Fruit fly (Drosophila melanogaster) whole organism, adult: ENCODE results near the gene CG32544.

ENCODE experiments used
- CG11617 ChIP-seq: fragments of 200-800 bp; sonication (Bioruptor generic); optimal IDR thresholded peaks from 2 replicates; lab custom pipeline; 2017; ENCODE audit warnings: mild to moderate bottlenecking, missing biosample characterization, missing genetic modification reagents, missing genetic modification characterization
- CG14711 ChIP-seq: fragments of 200-800 bp; sonication (Bioruptor generic); optimal IDR thresholded peaks from 2 replicates; lab custom pipeline; 2018; ENCODE audit warnings: missing biosample characterization, mild to moderate bottlenecking, missing genetic modification characterization, moderate library complexity
- CG1620 ChIP-seq: fragments of 200-800 bp; sonication (Bioruptor generic); optimal IDR thresholded peaks from 2 replicates; lab custom pipeline; 2016; ENCODE audit warnings: missing biosample characterization, missing genetic modification characterization
- CG33017 ChIP-seq: fragments of 200-800 bp; sonication (Bioruptor generic); optimal IDR thresholded peaks from 2 replicates; lab custom pipeline; 2018; ENCODE audit warnings: missing biosample characterization, mild to moderate bottlenecking, missing genetic modification characterization, moderate library complexity
- CG5204 ChIP-seq: fragments of 200-800 bp; sonication (Bioruptor generic); optimal IDR thresholded peaks from 2 replicates; lab custom pipeline; 2016; ENCODE audit warnings: missing biosample characterization, missing genetic modification characterization
- CG7101 ChIP-seq: fragments of 200-800 bp; sonication (Bioruptor generic); optimal IDR thresholded peaks from 2 replicates; lab custom pipeline; 2018; ENCODE audit warnings: missing biosample characterization, mild to moderate bottlenecking, missing genetic modification characterization, moderate library complexity
- Clk ChIP-seq: fragments of 200-800 bp; sonication (Bioruptor generic); optimal IDR thresholded peaks from 2 replicates; lab custom pipeline; 2017; ENCODE audit warnings: missing biosample characterization, missing genetic modification characterization
- Crg-1 ChIP-seq: fragments of 200-800 bp; sonication (Bioruptor generic); optimal IDR thresholded peaks from 2 replicates; lab custom pipeline; 2016; ENCODE audit warnings: missing biosample characterization, missing genetic modification characterization
- Hr96 ChIP-seq: fragments of 200-800 bp; sonication (Bioruptor generic); optimal IDR thresholded peaks from 2 replicates; lab custom pipeline; 2016; ENCODE audit warnings: missing biosample characterization, missing genetic modification characterization
- cic ChIP-seq: fragments of 200-800 bp; sonication (Bioruptor generic); optimal IDR thresholded peaks from 2 replicates; lab custom pipeline; 2017; ENCODE audit warnings: missing biosample characterization, mild to moderate bottlenecking, missing genetic modification characterization, moderate library complexity
- cnc ChIP-seq, 2 experiments: fragments of >200 bp; optimal IDR thresholded peaks; 2 replicates each; lab custom pipeline; 2017
- ovo ChIP-seq: fragments of 200-800 bp; sonication (Bioruptor generic); optimal IDR thresholded peaks from 2 replicates; lab custom pipeline; 2016; ENCODE audit warnings: missing biosample characterization, missing genetic modification characterization
- toe ChIP-seq: fragments of 200-800 bp; sonication (Bioruptor generic); optimal IDR thresholded peaks from 2 replicates; lab custom pipeline; 2016; ENCODE audit warnings: missing biosample characterization, missing genetic modification characterization

DNA sequence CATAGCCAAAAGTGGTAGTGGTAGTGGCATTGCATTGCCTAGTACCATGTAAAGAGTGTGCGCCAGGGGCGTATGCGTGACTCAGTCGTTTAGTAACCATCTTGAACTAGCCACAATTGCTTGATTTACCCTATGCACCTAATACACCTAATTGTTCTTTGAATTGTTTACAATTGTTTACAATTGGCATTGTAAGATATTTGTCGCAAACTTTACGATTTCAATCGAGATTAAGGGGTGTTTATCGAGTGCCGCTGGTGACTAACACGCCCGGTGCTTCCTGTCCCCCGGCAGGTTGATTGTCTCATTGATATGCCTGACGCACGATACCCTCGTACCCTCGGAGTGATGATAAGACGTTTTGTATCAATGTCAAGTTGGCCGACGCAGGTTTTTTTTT, 23.0 kb upstream of the CG32544 start:
- no peak for TF ChIP-seq cnc (optimal IDR thresholded peaks at IDR 0.05; lab: Kevin White, UChicago)
- peak; percentile 58 for TF ChIP-seq CG7101 (tag; lab: Kevin White, UChicago)
- no peak for TF ChIP-seq Crg-1 (GFP tag; lab: Kevin White, UChicago)
- no peak for TF ChIP-seq CG1620 (GFP tag; lab: Kevin White, UChicago)
- no peak for TF ChIP-seq ovo (GFP tag; lab: Kevin White, UChicago)
- peak; percentile 59 for TF ChIP-seq cic (GFP tag; lab: Kevin White, UChicago)
- TF ChIP-seq Hr96 (GFP tag; lab: Kevin White, UChicago): peak; percentile 36
- TF ChIP-seq CG14711 (tag; lab: Kevin White, UChicago): no peak
- peak; percentile 46 for TF ChIP-seq CG11617 (GFP tag; lab: Kevin White, UChicago)
- TF ChIP-seq CG5204 (GFP tag; lab: Kevin White, UChicago): no peak
- TF ChIP-seq toe (GFP tag; lab: Kevin White, UChicago): no peak
- TF ChIP-seq Clk (GFP tag; lab: Kevin White, UChicago): no peak
- TF ChIP-seq CG33017 (tag; lab: Kevin White, UChicago): no peak
